Fruit fly (Drosophila melanogaster): ENCODE data around the gene CG17234.
A peak's percentile ranks its signal among the peaks of the same experiment; 100 is the strongest.

DNA sequence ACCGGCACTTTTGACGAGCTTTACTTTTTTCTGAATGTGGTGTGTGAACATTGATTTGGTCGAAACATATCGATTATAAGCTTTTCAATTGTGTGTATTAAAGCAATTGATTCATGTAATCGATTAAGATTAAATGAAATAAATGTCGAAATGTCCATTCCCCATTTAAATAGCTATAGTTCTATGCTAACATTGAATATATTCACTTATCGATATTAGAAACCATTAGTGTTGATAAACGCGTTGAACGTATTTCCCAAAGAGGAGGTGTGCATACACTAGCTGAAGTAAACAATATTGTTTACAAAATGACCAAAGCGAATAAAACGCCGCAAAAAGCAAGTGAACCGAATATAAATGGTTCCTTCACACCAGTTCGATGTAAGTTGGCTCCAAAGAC lies 38.8 kb upstream of the CG17234 start, which contains the start of the genes Uch and CG34174:
- TF ChIP-seq sage (GFP tag; optimal IDR thresholded peaks at IDR 0.05) (no peak), dmrt93B (GFP tag; optimal IDR thresholded peaks at IDR 0.05) (no peak), Myc (optimal IDR thresholded peaks at IDR 0.05) (no peak), pan (optimal IDR thresholded peaks at IDR 0.05) (no peak), lola (GFP tag; optimal IDR thresholded peaks at IDR 0.05) (no peak), psq (GFP tag; optimal IDR thresholded peaks at IDR 0.05) (peak; percentile 2), tai (GFP tag; optimal IDR thresholded peaks at IDR 0.05) (no peak), brk (GFP tag; optimal IDR thresholded peaks at IDR 0.05) (no peak), Hr78 (GFP tag; optimal IDR thresholded peaks at IDR 0.05) (no peak), Rel (GFP tag; optimal IDR thresholded peaks at IDR 0.05) (no peak), Rel (tag; optimal IDR thresholded peaks at IDR 0.05) (peak; percentile 52), HLH106 (tag; optimal IDR thresholded peaks at IDR 0.05) (peak; percentile 32)

All from whole organism, wandering third instar larva.